Fruit fly (Drosophila melanogaster): ENCODE measurements around the gene CG43815.

Gene CG43815

dm6 chr2L:3569892-3570291 lies 6.1 kb upstream of the CG43815 start:
- TF ChIP-seq rn (GFP tag; IDR thresholded peaks at IDR 0.05) (no peak), CG14655 (GFP tag; optimal IDR thresholded peaks at IDR 0.05) (no peak), CG34367 (tag; optimal IDR thresholded peaks at IDR 0.05) (no peak), Snoo (tag; optimal IDR thresholded peaks at IDR 0.05) (peak; percentile 25), CG32121 (GFP tag; IDR thresholded peaks at IDR 0.05) (no peak), CG4496 (GFP tag; IDR thresholded peaks at IDR 0.05) (no peak)

DNA sequence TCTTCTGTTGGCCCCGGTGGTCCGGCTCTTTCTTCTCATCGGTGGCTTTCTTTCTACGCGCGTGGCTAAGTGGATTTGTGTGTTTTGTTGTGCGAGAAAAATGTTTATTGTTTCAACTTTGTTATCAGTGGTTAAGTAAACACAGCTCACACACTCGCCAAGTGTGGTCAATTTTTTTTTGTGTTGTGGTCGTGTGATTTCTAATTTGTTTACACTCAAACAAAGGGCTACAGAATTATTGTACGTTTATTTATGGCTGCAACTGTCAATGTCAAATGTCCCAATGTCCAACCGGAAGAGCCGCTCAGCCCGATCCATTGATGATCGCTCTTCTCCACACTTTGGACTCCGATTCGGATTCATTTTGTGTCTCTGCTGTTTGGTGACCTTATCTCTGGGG lies 5.4 kb upstream of the CG43815 start:
- TF ChIP-seq gl (tag; optimal IDR thresholded peaks at IDR 0.05) (no peak), Pif1B (GFP tag; optimal IDR thresholded peaks at IDR 0.05) (no peak), Pif1A (GFP tag; optimal IDR thresholded peaks at IDR 0.05) (no peak), CG10348 (GFP tag; IDR thresholded peaks at IDR 0.05) (no peak), rn (GFP tag; IDR thresholded peaks at IDR 0.05) (no peak), D1 (tag; optimal IDR thresholded peaks at IDR 0.05) (no peak), Snoo (tag; optimal IDR thresholded peaks at IDR 0.05) (no peak)

- no peak for TF ChIP-seq Pif1A (GFP tag; optimal IDR thresholded peaks at IDR 0.05)
- no peak for TF ChIP-seq CG9948 (tag; optimal IDR thresholded peaks at IDR 0.05)
- no peak for TF ChIP-seq CG34367 (tag; optimal IDR thresholded peaks at IDR 0.05)
- TF ChIP-seq CG8301 (tag; optimal IDR thresholded peaks at IDR 0.05), result no peak
- TF ChIP-seq gl (tag; optimal IDR thresholded peaks at IDR 0.05), result no peak
- TF ChIP-seq Ets98B (GFP tag; IDR thresholded peaks at IDR 0.05), result no peak
- TF ChIP-seq CG12605 (GFP tag; IDR thresholded peaks at IDR 0.05), result no peak
- no peak for TF ChIP-seq CG32121 (GFP tag; IDR thresholded peaks at IDR 0.05)
- no peak for TF ChIP-seq CG13204 (GFP tag; optimal IDR thresholded peaks at IDR 0.05)
- no peak for TF ChIP-seq rn (GFP tag; IDR thresholded peaks at IDR 0.05)
- no peak for TF ChIP-seq fd96Ca (GFP tag; IDR thresholded peaks at IDR 0.05)
- no peak for TF ChIP-seq CG8159 (tag; optimal IDR thresholded peaks at IDR 0.05)
- no peak for TF ChIP-seq CG4496 (GFP tag; IDR thresholded peaks at IDR 0.05)
- no peak for TF ChIP-seq CG15710 (tag; optimal IDR thresholded peaks at IDR 0.05)
Observed at dm6 chr2L:3571457-3571856, 4.6 kb upstream of the CG43815 start.

DNA sequence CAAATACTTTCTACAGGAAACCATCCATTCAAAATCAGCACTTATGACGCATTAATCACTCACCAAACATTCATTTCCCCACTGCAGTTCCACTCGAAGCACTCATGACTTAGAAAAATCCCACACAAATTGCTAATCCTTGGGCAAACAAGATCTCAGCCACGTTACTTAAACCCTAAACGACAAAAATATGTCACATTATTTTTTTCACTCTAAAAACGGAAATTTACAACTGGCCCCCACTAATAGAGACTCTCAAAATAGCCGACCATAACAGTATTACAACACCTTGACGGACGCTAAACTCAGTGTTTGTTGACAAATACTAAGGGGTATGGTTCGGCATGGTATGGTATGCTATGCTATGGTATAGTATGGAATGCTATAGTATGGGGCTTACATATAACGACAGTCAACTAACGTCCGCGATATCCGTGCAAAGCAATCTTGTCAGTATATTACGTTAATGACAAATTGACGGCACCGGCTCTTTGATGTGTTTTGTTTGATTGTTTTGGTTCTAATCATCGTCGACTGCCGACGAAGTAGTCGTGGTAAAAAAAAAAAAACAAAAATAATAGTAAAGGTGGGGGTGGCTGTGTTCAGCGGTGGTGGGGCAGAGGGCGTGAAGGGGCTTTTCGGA lies 3.4 kb upstream of the CG43815 start:
- TF ChIP-seq rn (GFP tag; IDR thresholded peaks at IDR 0.05), result no peak
- no peak for TF ChIP-seq EcR (GFP tag; optimal IDR thresholded peaks at IDR 0.05)
- TF ChIP-seq CG8159 (tag; optimal IDR thresholded peaks at IDR 0.05), result no peak
- no peak for TF ChIP-seq CG32121 (GFP tag; IDR thresholded peaks at IDR 0.05)
- no peak for TF ChIP-seq CG9948 (tag; optimal IDR thresholded peaks at IDR 0.05)
- TF ChIP-seq CG12605 (GFP tag; IDR thresholded peaks at IDR 0.05), result no peak
- no peak for TF ChIP-seq Pif1A (GFP tag; optimal IDR thresholded peaks at IDR 0.05)
- no peak for TF ChIP-seq CG14655 (GFP tag; optimal IDR thresholded peaks at IDR 0.05)
- TF ChIP-seq D1 (tag; optimal IDR thresholded peaks at IDR 0.05), result no peak
- TF ChIP-seq CG8301 (tag; optimal IDR thresholded peaks at IDR 0.05), result no peak
- no peak for TF ChIP-seq CG13204 (GFP tag; optimal IDR thresholded peaks at IDR 0.05)
- TF ChIP-seq CG15710 (tag; optimal IDR thresholded peaks at IDR 0.05), result no peak
- no peak for TF ChIP-seq Ets98B (GFP tag; IDR thresholded peaks at IDR 0.05)
- no peak for TF ChIP-seq Snoo (tag; optimal IDR thresholded peaks at IDR 0.05)
- TF ChIP-seq CG10348 (GFP tag; IDR thresholded peaks at IDR 0.05), result no peak
- no peak for TF ChIP-seq CG17806 (tag; optimal IDR thresholded peaks at IDR 0.05)
- no peak for TF ChIP-seq Pif1B (GFP tag; optimal IDR thresholded peaks at IDR 0.05)
- no peak for TF ChIP-seq CG4496 (GFP tag; IDR thresholded peaks at IDR 0.05)

DNA sequence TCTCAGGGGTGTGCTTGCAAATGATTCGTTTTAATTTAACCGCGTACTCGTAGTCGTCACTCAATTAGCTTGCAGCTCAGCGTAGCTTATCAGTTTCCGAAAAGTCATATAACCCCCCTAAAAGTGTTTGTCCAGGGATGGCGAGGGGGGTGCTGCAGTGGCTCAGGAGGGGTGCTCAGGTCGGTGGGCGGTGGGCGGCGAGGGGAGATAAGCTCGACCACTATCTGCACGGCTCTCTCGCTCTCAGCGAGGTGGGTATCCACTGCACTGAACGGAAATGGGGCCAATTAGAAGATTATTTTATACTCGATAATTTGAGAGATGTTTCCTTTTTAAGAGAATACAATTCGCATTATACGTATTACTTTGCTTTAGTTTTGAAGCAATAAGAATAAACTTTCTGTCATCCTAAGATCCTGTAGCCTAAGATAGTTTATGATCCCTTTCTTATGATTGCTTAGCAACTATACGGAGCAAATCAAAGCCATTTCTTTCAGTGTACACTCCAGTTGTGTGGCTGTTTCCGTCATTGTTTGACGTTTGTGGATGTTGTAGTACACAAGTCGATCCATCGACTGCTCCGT lies 2.7 kb upstream of the CG43815 start:
- TF ChIP-seq CG17806 (tag; optimal IDR thresholded peaks at IDR 0.05), result peak; percentile 29
- TF ChIP-seq rn (GFP tag; IDR thresholded peaks at IDR 0.05), result no peak
- no peak for TF ChIP-seq gl (tag; optimal IDR thresholded peaks at IDR 0.05)
- TF ChIP-seq CG34367 (tag; optimal IDR thresholded peaks at IDR 0.05), result no peak
- TF ChIP-seq CG13204 (GFP tag; optimal IDR thresholded peaks at IDR 0.05), result no peak
- peak; percentile 54 for TF ChIP-seq CG14655 (GFP tag; optimal IDR thresholded peaks at IDR 0.05)
- no peak for TF ChIP-seq Pif1B (GFP tag; optimal IDR thresholded peaks at IDR 0.05)
- TF ChIP-seq Pif1A (GFP tag; optimal IDR thresholded peaks at IDR 0.05), result peak; percentile 18
- TF ChIP-seq fd96Ca (GFP tag; IDR thresholded peaks at IDR 0.05), result no peak
- peak; percentile 41 for TF ChIP-seq CG8301 (tag; optimal IDR thresholded peaks at IDR 0.05)
- no peak for TF ChIP-seq CG12605 (GFP tag; IDR thresholded peaks at IDR 0.05)
- no peak for TF ChIP-seq D1 (tag; optimal IDR thresholded peaks at IDR 0.05)
- peak; percentile 56 for TF ChIP-seq Snoo (tag; optimal IDR thresholded peaks at IDR 0.05)
- TF ChIP-seq CG15710 (tag; optimal IDR thresholded peaks at IDR 0.05), result peak; percentile 51
- TF ChIP-seq EcR (GFP tag; optimal IDR thresholded peaks at IDR 0.05), result no peak
- TF ChIP-seq CG8159 (tag; optimal IDR thresholded peaks at IDR 0.05), result peak; percentile 56
- peak; percentile 32 for TF ChIP-seq CG9948 (tag; optimal IDR thresholded peaks at IDR 0.05)
- TF ChIP-seq Ets98B (GFP tag; IDR thresholded peaks at IDR 0.05), result 0 out of 2 replicates have a peak, but pooled peaks have one; percentile 18
- no peak for TF ChIP-seq CG10348 (GFP tag; IDR thresholded peaks at IDR 0.05)
- TF ChIP-seq CG4496 (GFP tag; IDR thresholded peaks at IDR 0.05), result peak; percentile 43; the same call in 1 of the 3 replicates
- TF ChIP-seq CG32121 (GFP tag; IDR thresholded peaks at IDR 0.05), result no peak

- TF ChIP-seq CG8159 (tag; optimal IDR thresholded peaks at IDR 0.05), result peak; percentile 46
- no peak for TF ChIP-seq Snoo (tag; optimal IDR thresholded peaks at IDR 0.05)
- TF ChIP-seq CG32121 (GFP tag; IDR thresholded peaks at IDR 0.05), result peak; percentile 41; the same call in 1 of the 2 replicates
- no peak for TF ChIP-seq gl (tag; optimal IDR thresholded peaks at IDR 0.05)
- TF ChIP-seq CG13204 (GFP tag; optimal IDR thresholded peaks at IDR 0.05), result no peak
- TF ChIP-seq rn (GFP tag; IDR thresholded peaks at IDR 0.05), result peak; percentile 29; the same call in 1 of the 2 replicates
- TF ChIP-seq CG8301 (tag; optimal IDR thresholded peaks at IDR 0.05), result peak; percentile 68
- peak; percentile 42 for TF ChIP-seq Pif1B (GFP tag; optimal IDR thresholded peaks at IDR 0.05)
- TF ChIP-seq CG9948 (tag; optimal IDR thresholded peaks at IDR 0.05), result peak; percentile 47
- TF ChIP-seq CG34367 (tag; optimal IDR thresholded peaks at IDR 0.05), result peak; percentile 51
- TF ChIP-seq EcR (GFP tag; optimal IDR thresholded peaks at IDR 0.05), result no peak
- peak; percentile 66 for TF ChIP-seq CG12605 (GFP tag; IDR thresholded peaks at IDR 0.05)
- peak; percentile 52 for TF ChIP-seq CG15710 (tag; optimal IDR thresholded peaks at IDR 0.05)
- no peak for TF ChIP-seq D1 (tag; optimal IDR thresholded peaks at IDR 0.05)
- peak; percentile 70 for TF ChIP-seq Ets98B (GFP tag; IDR thresholded peaks at IDR 0.05)
- TF ChIP-seq fd96Ca (GFP tag; IDR thresholded peaks at IDR 0.05), result peak; percentile 90
- TF ChIP-seq CG4496 (GFP tag; IDR thresholded peaks at IDR 0.05), result peak; percentile 85
- TF ChIP-seq CG10348 (GFP tag; IDR thresholded peaks at IDR 0.05), result no peak
- TF ChIP-seq CG14655 (GFP tag; optimal IDR thresholded peaks at IDR 0.05), result peak; percentile 64
- TF ChIP-seq CG17806 (tag; optimal IDR thresholded peaks at IDR 0.05), result peak; percentile 35
- TF ChIP-seq Pif1A (GFP tag; optimal IDR thresholded peaks at IDR 0.05), result peak; percentile 45
Observed at dm6 chr2L:3573907-3574306, 2.1 kb upstream of the CG43815 start.
